Fruit fly (Drosophila melanogaster): ENCODE measurements around the gene ort.

The ort gene

DNA sequence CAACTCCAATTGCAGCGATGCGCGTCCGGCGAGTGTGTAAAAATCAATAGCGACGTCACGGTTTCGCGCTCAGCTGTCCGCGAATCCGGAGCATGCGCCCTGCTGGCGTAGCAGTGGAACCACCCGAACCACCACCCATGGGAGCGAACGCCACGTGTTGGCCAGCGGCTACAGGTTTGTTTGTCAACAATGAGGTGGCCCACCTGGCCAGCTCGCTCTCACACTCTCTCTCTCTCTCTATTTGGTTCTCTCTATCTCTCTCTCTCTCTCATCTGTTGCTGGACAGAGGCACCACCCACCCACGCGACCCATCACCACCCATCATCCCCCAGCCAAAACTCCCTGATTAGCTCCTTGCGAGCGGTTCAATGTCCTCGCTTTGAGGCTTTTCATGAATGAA lies 3.1 kb upstream of the ort start (continued):
- TF ChIP-seq chif (GFP tag; optimal IDR thresholded peaks at IDR 0.05) (no peak), ara (GFP tag; IDR thresholded peaks at IDR 0.05) (no peak), Dref (GFP tag; IDR thresholded peaks at IDR 0.05) (no peak), Hey (tag; optimal IDR thresholded peaks at IDR 0.05) (peak; percentile 44), NfI (GFP tag; optimal IDR thresholded peaks at IDR 0.05) (no peak), seq (GFP tag; IDR thresholded peaks at IDR 0.05) (peak; percentile 73; the same call in 1 of the 2 replicates), ftz-f1 (GFP tag; optimal IDR thresholded peaks at IDR 0.05) (no peak), CG15601 (tag; optimal IDR thresholded peaks at IDR 0.05) (no peak), MBD-R2 (GFP tag; IDR thresholded peaks at IDR 0.05) (peak; percentile 71), nmo (GFP tag; optimal IDR thresholded peaks at IDR 0.05) (no peak), CkIIα-i1 (GFP tag; IDR thresholded peaks at IDR 0.05) (no peak), kah (GFP tag; optimal IDR thresholded peaks at IDR 0.05) (peak; percentile 0), CG12104 (GFP tag; optimal IDR thresholded peaks at IDR 0.05) (no peak), Bgb (GFP tag; IDR thresholded peaks at IDR 0.05; ENCODE audit: partially characterized antibody) (peak; percentile 11; the same call in 1 of the 2 replicates), pzg (GFP tag; optimal IDR thresholded peaks at IDR 0.05) (no peak), Trl (optimal IDR thresholded peaks at IDR 0.05) (peak; percentile 51 to 72), Trl (GFP tag; optimal IDR thresholded peaks at IDR 0.05) (no peak), CG12744 (GFP tag; optimal IDR thresholded peaks at IDR 0.05) (no peak), CG18476 (GFP tag; optimal IDR thresholded peaks at IDR 0.05) (no peak), CG34422 (GFP tag; IDR thresholded peaks at IDR 0.05) (peak; percentile 78; the same call in 2 of the 3 replicates), Sox100B (GFP tag; optimal IDR thresholded peaks at IDR 0.05) (no peak), chm (GFP tag; IDR thresholded peaks at IDR 0.05) (no peak), CG17359 (tag; optimal IDR thresholded peaks at IDR 0.05) (no peak), CG2120 (GFP tag; optimal IDR thresholded peaks at IDR 0.05) (no peak), mirr (GFP tag; optimal IDR thresholded peaks at IDR 0.05) (no peak), sob (GFP tag; IDR thresholded peaks at IDR 0.05) (no peak), scrt (GFP tag; optimal IDR thresholded peaks at IDR 0.05) (peak; percentile 99), crp (GFP tag; optimal IDR thresholded peaks at IDR 0.05) (peak in 1 of 2 experiments; percentile 57), CG8924 (tag; optimal IDR thresholded peaks at IDR 0.05) (no peak), pnt (GFP tag; optimal IDR thresholded peaks at IDR 0.05) (no peak), Lpt (GFP tag; optimal IDR thresholded peaks at IDR 0.05) (no peak), klu (GFP tag; IDR thresholded peaks at IDR 0.05) (no peak), CG10321 (GFP tag; IDR thresholded peaks at IDR 0.05) (0 out of 2 replicates have a peak, but pooled peaks have one; percentile 13), onecut (GFP tag; IDR thresholded peaks at IDR 0.05) (peak; percentile 99), Usf (GFP tag; optimal IDR thresholded peaks at IDR 0.05) (no peak), fru (optimal IDR thresholded peaks at IDR 0.05) (no peak), hbn (GFP tag; IDR thresholded peaks at IDR 0.05; ENCODE audit: partially characterized antibody) (0 out of 2 replicates have a peak, but pooled peaks have one; percentile 25), Dek (tag; optimal IDR thresholded peaks at IDR 0.05) (no peak), Mrtf (GFP tag; IDR thresholded peaks at IDR 0.05) (no peak), tup (GFP tag; optimal IDR thresholded peaks at IDR 0.05) (no peak), btn (GFP tag; optimal IDR thresholded peaks at IDR 0.05) (no peak), CG31441 (GFP tag; IDR thresholded peaks at IDR 0.05) (no peak), CrebB (tag; optimal IDR thresholded peaks at IDR 0.05) (no peak), ewg (GFP tag; optimal IDR thresholded peaks at IDR 0.05) (peak; percentile 95), Sin3A (optimal IDR thresholded peaks at IDR 0.05) (no peak), sr (GFP tag; IDR thresholded peaks at IDR 0.05) (0 out of 3 replicates have a peak, but pooled peaks have one; percentile 6), lbe (GFP tag; optimal IDR thresholded peaks at IDR 0.05) (no peak), CG30020 (tag; optimal IDR thresholded peaks at IDR 0.05) (no peak), CG14050 (GFP tag; IDR thresholded peaks at IDR 0.05) (no peak), CG1832 (GFP tag; optimal IDR thresholded peaks at IDR 0.05) (peak; percentile 46), CG16813 (GFP tag; IDR thresholded peaks at IDR 0.05; ENCODE audit: partially characterized antibody) (no peak), lmd (GFP tag; IDR thresholded peaks at IDR 0.05) (no peak), exex (tag; optimal IDR thresholded peaks at IDR 0.05) (no peak)
